Worm (Caenorhabditis elegans): ENCODE measurements around the gene nspb-9.

DNA sequence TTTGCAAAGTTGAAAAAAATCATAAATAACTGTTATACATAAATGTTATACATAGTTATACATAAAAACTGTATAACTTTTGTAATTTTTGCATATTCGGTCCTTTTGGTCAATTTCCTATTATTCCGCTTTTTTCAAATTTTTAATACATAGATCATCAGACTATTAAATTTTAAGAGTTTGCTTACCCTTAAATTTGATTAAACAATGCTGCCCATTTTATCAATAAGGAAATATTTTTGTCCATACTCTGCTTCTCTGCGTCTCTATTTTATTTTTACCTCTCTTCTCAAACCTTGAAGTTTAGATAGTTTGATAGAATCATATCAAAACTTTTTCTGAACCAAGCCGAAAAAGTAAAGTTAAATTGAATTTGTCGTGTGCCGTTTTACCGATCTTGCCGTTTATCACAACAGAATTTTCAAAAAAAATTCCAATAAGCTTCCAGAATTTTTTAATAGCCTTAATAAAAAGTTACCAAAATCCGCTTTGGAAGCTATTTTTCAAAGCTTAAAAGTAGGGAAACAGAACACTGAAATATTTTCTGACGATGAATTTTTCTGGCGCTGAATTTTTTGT is 18.7 kb downstream of the nspb-9 start:
- no peak for TF ChIP-seq hmbx-1 (tag; optimal IDR thresholded peaks at IDR 0.05)
- TF ChIP-seq hnd-1 (tag; optimal IDR thresholded peaks at IDR 0.05): no peak
- TF ChIP-seq ama-1 (optimal IDR thresholded peaks at IDR 0.05): no peak
- no peak for TF ChIP-seq ceh-36 (tag; optimal IDR thresholded peaks at IDR 0.05)
- no peak for TF ChIP-seq ets-7 (tag; optimal IDR thresholded peaks at IDR 0.05)

All from whole organism, early embryonic.